Worm (Caenorhabditis elegans) whole organism, L4 larva: ENCODE measurements around the gene R03G8.3.

Experiments used
- D1046.2 ChIP-seq: fragments of 200-800 bp; sonication (Bioruptor generic); IDR thresholded peaks from 2 replicates; pipeline ENCODE4 v1.3.6; 2022; ENCODE audit warnings: missing genetic modification characterization, missing compliant biosample characterization
- F10B5.3 ChIP-seq: sonication (generic microtip); optimal IDR thresholded peaks from 2 replicates; lab custom pipeline; 2016; ENCODE audit warnings: mild to moderate bottlenecking, missing genetic modification characterization, missing compliant biosample characterization
- F44E2.7 ChIP-seq: fragments of 200-800 bp; sonication (Bioruptor generic); IDR thresholded peaks from 2 replicates; pipeline ENCODE4 v2.1.2; 2022; ENCODE audit warnings: missing genetic modification characterization, missing compliant biosample characterization
- F49E8.2 ChIP-seq: sonication (generic microtip); optimal IDR thresholded peaks from 2 replicates; lab custom pipeline; 2016; ENCODE audit warnings: missing compliant biosample characterization, mild to moderate bottlenecking, missing genetic modification characterization, borderline replicate concordance
- Y105C5A.15 ChIP-seq: fragments of 200-800 bp; sonication (Bioruptor generic); IDR thresholded peaks from 2 replicates; pipeline ENCODE4 v1.3.6; 2022; ENCODE audit warnings: missing genetic modification characterization, missing compliant biosample characterization
- Y48G9A.11 ChIP-seq: fragments of 200-800 bp; sonication (Bioruptor generic); IDR thresholded peaks from 2 replicates; pipeline ENCODE4 v1.3.6; 2022; ENCODE audit warnings: missing genetic modification reagents, missing genetic modification characterization, missing compliant biosample characterization
- ZK337.2 ChIP-seq: fragments of 200-800 bp; sonication (Bioruptor generic); IDR thresholded peaks from 2 replicates; pipeline ENCODE4 v1.3.6; 2022; ENCODE audit warnings: missing genetic modification reagents, missing genetic modification characterization, missing compliant biosample characterization
- ZK546.5 ChIP-seq, 2 experiments: sonication (generic microtip); optimal IDR thresholded peaks; 2 replicates each; lab custom pipeline; 2017; ENCODE audit warnings: missing biosample characterization in 2 of 2, missing genetic modification characterization in 2 of 2
- attf-4 ChIP-seq: sonication (generic microtip); optimal IDR thresholded peaks from 3 replicates; lab custom pipeline; 2017; ENCODE audit warnings: missing biosample characterization, missing genetic modification characterization
- ceh-20 ChIP-seq: fragments of 200-800 bp; sonication (Bioruptor generic); IDR thresholded peaks from 2 replicates; pipeline ENCODE4 v1.3.6; 2022; ENCODE audit warnings: missing genetic modification reagents, missing genetic modification characterization, missing compliant biosample characterization
- ceh-32 ChIP-seq: sonication (generic microtip); optimal IDR thresholded peaks from 2 replicates; lab custom pipeline; 2016; ENCODE audit warnings: mild to moderate bottlenecking, missing genetic modification characterization, missing compliant biosample characterization; ENCODE audit not compliant: poor library complexity
- ceh-44 ChIP-seq: fragments of 200-800 bp; sonication (Bioruptor generic); IDR thresholded peaks from 2 replicates; pipeline ENCODE4 v1.3.6; 2022; ENCODE audit warnings: missing genetic modification reagents, missing genetic modification characterization, missing compliant biosample characterization
- ceh-82 ChIP-seq: sonication (generic microtip); optimal IDR thresholded peaks from 2 replicates; lab custom pipeline; 2017; ENCODE audit warnings: missing biosample characterization, missing genetic modification characterization
- ctbp-1 ChIP-seq: fragments of 200-800 bp; sonication (Bioruptor generic); IDR thresholded peaks from 2 replicates; pipeline ENCODE4 v1.3.6; 2022; ENCODE audit warnings: missing genetic modification reagents, missing genetic modification characterization, missing compliant biosample characterization
- daf-16 ChIP-seq, 3 experiments: sonication (generic microtip); optimal IDR thresholded peaks; 2 replicates each; lab custom pipeline; 2016 to 2017; ENCODE audit warnings: missing genetic modification characterization in 3 of 3, missing genetic modification reagents in 3 of 3, mild to moderate bottlenecking in 2 of 3, missing compliant biosample characterization in 2 of 3, missing biosample characterization in 1 of 3, moderate library complexity in 1 of 3
- daf-19 ChIP-seq: fragments of 200-800 bp; sonication (Bioruptor generic); conservative IDR thresholded peaks from 2 replicates; pipeline ENCODE4 v1.3.6; 2022; ENCODE audit warnings: missing genetic modification characterization, missing compliant biosample characterization
- dmd-9 ChIP-seq: fragments of 200-800 bp; sonication (Bioruptor generic); IDR thresholded peaks from 2 replicates; pipeline ENCODE4 v1.3.6; 2022; ENCODE audit warnings: missing genetic modification reagents, missing genetic modification characterization, missing compliant biosample characterization
- dve-1 ChIP-seq: sonication (generic microtip); optimal IDR thresholded peaks from 2 replicates; lab custom pipeline; 2017; ENCODE audit warnings: antibody characterized with exemption, mild to moderate bottlenecking, missing genetic modification characterization, missing compliant biosample characterization; ENCODE audit not compliant: insufficient read depth
- fos-1 ChIP-seq: fragments of 150-350 bp; optimal IDR thresholded peaks from 2 replicates; lab custom pipeline; 2014; ENCODE audit warnings: missing biosample characterization, missing genetic modification characterization
- gei-8 ChIP-seq: fragments of 200-800 bp; sonication (Bioruptor generic); optimal IDR thresholded peaks from 2 replicates; lab custom pipeline; 2018; ENCODE audit warnings: mild to moderate bottlenecking, missing genetic modification characterization, missing compliant biosample characterization
- hmg-1.1 ChIP-seq: fragments of 200-800 bp; sonication (Bioruptor generic); IDR thresholded peaks from 2 replicates; pipeline ENCODE4 v1.3.6; 2022; ENCODE audit warnings: missing genetic modification reagents, missing genetic modification characterization, missing compliant biosample characterization
- lim-7 ChIP-seq: fragments of 200-800 bp; sonication (Bioruptor generic); IDR thresholded peaks from 2 replicates; pipeline ENCODE4 v1.3.6; 2022; ENCODE audit warnings: missing genetic modification characterization, missing compliant biosample characterization
- lin-15B ChIP-seq: fragments of 150-350 bp; sonication (generic microtip); optimal IDR thresholded peaks from 3 replicates; lab custom pipeline; 2014; ENCODE audit warnings: missing biosample characterization, missing genetic modification characterization
- lin-39 ChIP-seq: fragments of 150-350 bp; optimal IDR thresholded peaks from 2 replicates; lab custom pipeline; 2014; ENCODE audit warnings: missing biosample characterization, missing genetic modification reagents, missing genetic modification characterization
- lsy-2 ChIP-seq, 2 experiments: fragments of 150-350 bp in 1 of 2; sonication (generic microtip) in 1 of 2; optimal IDR thresholded peaks; 2 replicates each; lab custom pipeline; 2014 to 2017; ENCODE audit warnings: missing biosample characterization in 2 of 2, missing genetic modification characterization in 2 of 2
- madf-5 ChIP-seq, 2 experiments: fragments of 200-800 bp; sonication (Bioruptor generic); IDR thresholded peaks; 2 replicates each; pipeline ENCODE4 v1.3.6; 2022; ENCODE audit warnings: missing compliant biosample characterization in 2 of 2, missing genetic modification characterization in 2 of 2
- madf-9 ChIP-seq: fragments of 200-800 bp; sonication (Bioruptor generic); conservative IDR thresholded peaks from 2 replicates; pipeline ENCODE4 v1.3.6; 2022; ENCODE audit warnings: missing genetic modification reagents, missing genetic modification characterization, missing compliant biosample characterization
- mdl-1 ChIP-seq, 2 experiments: fragments of 150-350 bp in 1 of 2; sonication (generic microtip) in 1 of 2; optimal IDR thresholded peaks; 2 replicates each; lab custom pipeline; 2014 to 2017; ENCODE audit warnings: missing biosample characterization in 2 of 2, missing genetic modification characterization in 2 of 2
- nhr-10 ChIP-seq: fragments of 150-350 bp; optimal IDR thresholded peaks from 2 replicates; lab custom pipeline; 2014; ENCODE audit warnings: missing biosample characterization, missing genetic modification characterization
- nhr-111 ChIP-seq: fragments of 200-800 bp; sonication (Bioruptor generic); optimal IDR thresholded peaks from 2 replicates; lab custom pipeline; 2018; ENCODE audit warnings: mild to moderate bottlenecking, missing genetic modification characterization, missing compliant biosample characterization
- php-3 ChIP-seq: fragments of 200-800 bp; sonication (Bioruptor generic); IDR thresholded peaks from 2 replicates; pipeline ENCODE4 v1.3.6; 2022; ENCODE audit warnings: missing genetic modification reagents, missing genetic modification characterization, missing compliant biosample characterization
- rbr-2 ChIP-seq: sonication (generic microtip); optimal IDR thresholded peaks from 2 replicates; lab custom pipeline; 2016; ENCODE audit warnings: missing genotype, missing genetic modification characterization, missing compliant biosample characterization
- sdz-12 ChIP-seq: fragments of 200-800 bp; sonication (Bioruptor generic); optimal IDR thresholded peaks from 2 replicates; lab custom pipeline; 2018; ENCODE audit warnings: mild to moderate bottlenecking, missing genetic modification characterization, missing compliant biosample characterization
- set-16 ChIP-seq: fragments of 200-800 bp; sonication (Bioruptor generic); IDR thresholded peaks from 2 replicates; pipeline ENCODE4 v1.3.6; 2022; ENCODE audit warnings: missing genetic modification reagents, missing genetic modification characterization, missing compliant biosample characterization
- skn-1 ChIP-seq: fragments of 150-350 bp; optimal IDR thresholded peaks from 2 replicates; lab custom pipeline; 2014; ENCODE audit warnings: missing biosample characterization, missing genetic modification characterization
- spr-1 ChIP-seq: sonication (generic microtip); optimal IDR thresholded peaks from 2 replicates; lab custom pipeline; 2016; ENCODE audit warnings: mild to moderate bottlenecking, missing genetic modification characterization, missing compliant biosample characterization
- tag-97 ChIP-seq: fragments of 200-800 bp; sonication (Bioruptor generic); IDR thresholded peaks from 2 replicates; pipeline ENCODE4 v1.3.6; 2022; ENCODE audit warnings: missing genetic modification characterization, missing compliant biosample characterization
- tra-1 ChIP-seq: fragments of 200-800 bp; sonication (Bioruptor generic); IDR thresholded peaks from 2 replicates; pipeline ENCODE4 v1.3.6; 2022; ENCODE audit warnings: missing genetic modification reagents, missing genetic modification characterization, missing compliant biosample characterization
- unc-130 ChIP-seq: sonication (generic microtip); optimal IDR thresholded peaks from 2 replicates; lab custom pipeline; 2016; ENCODE audit warnings: missing genetic modification reagents, missing genetic modification characterization, missing compliant biosample characterization
- unc-39 ChIP-seq: sonication (generic microtip); optimal IDR thresholded peaks from 2 replicates; lab custom pipeline; 2017; ENCODE audit warnings: missing biosample characterization, missing genetic modification characterization
- vab-7 ChIP-seq: fragments of 200-800 bp; sonication (Bioruptor generic); IDR thresholded peaks from 2 replicates; pipeline ENCODE4 v1.3.6; 2022; ENCODE audit warnings: missing genetic modification reagents, missing genetic modification characterization, missing compliant biosample characterization
- zag-1 ChIP-seq: fragments of 150-350 bp; optimal IDR thresholded peaks from 2 replicates; lab custom pipeline; 2014; ENCODE audit warnings: missing biosample characterization, missing genetic modification characterization
- zfp-3 ChIP-seq: fragments of 200-800 bp; sonication (Bioruptor generic); conservative IDR thresholded peaks from 2 replicates; pipeline ENCODE4 v1.3.6; 2022; ENCODE audit warnings: missing genetic modification reagents, missing genetic modification characterization, missing compliant biosample characterization
- zip-11 ChIP-seq: fragments of 200-800 bp; sonication (Bioruptor generic); IDR thresholded peaks from 2 replicates; pipeline ENCODE4 v1.3.6; 2022; ENCODE audit warnings: missing genetic modification characterization, missing compliant biosample characterization
- ztf-11 ChIP-seq: fragments of 150-350 bp; optimal IDR thresholded peaks from 2 replicates; lab custom pipeline; 2014; ENCODE audit warnings: missing biosample characterization, missing genetic modification characterization
- ztf-7 ChIP-seq: fragments of 150-350 bp; optimal IDR thresholded peaks from 2 replicates; lab custom pipeline; 2014; ENCODE audit warnings: missing biosample characterization, missing genetic modification characterization

R03G8.3 gene

ce11 chrX:13074373-13074772, 16.4 kb upstream of the R03G8.3 start, which contains the start of gene ceh-28:
Gene ceh-28 (plus strand): TSS chrX:13074673.
- TF ChIP-seq ztf-7: no peak
- no peak for TF ChIP-seq unc-39 (tag; lab: Kevin White, UChicago)
- no peak for TF ChIP-seq ceh-44 (GFP tag; lab: Robert Waterston, UW)
- TF ChIP-seq lim-7: no peak
- no peak for TF ChIP-seq daf-19
- TF ChIP-seq madf-9: no peak
- TF ChIP-seq spr-1: no peak
- no peak for TF ChIP-seq D1046.2 (GFP tag; lab: Robert Waterston, UW)
- TF ChIP-seq lin-39 (tag; lab: Kevin White, UChicago): no peak
- TF ChIP-seq unc-130 (GFP tag; lab: Kevin White, UChicago): no peak
- no peak for TF ChIP-seq ceh-82 (tag; lab: Kevin White, UChicago)

ce11 chrX:13077872-13078271, 12.9 kb upstream of the R03G8.3 start, which contains the start of gene K03A11.4:
Gene K03A11.4 (plus strand): TSS chrX:13078172.
- TF ChIP-seq ceh-44 (GFP tag; lab: Robert Waterston, UW) (no peak), ctbp-1 (GFP tag; lab: Robert Waterston, UW) (no peak), ztf-11 (tag; lab: Kevin White, UChicago) (no peak), dmd-9 (GFP tag; lab: Robert Waterston, UW) (no peak), ZK337.2 (no peak), F44E2.7 (GFP tag; lab: Robert Waterston, UW) (no peak), fos-1 (tag; lab: Kevin White, UChicago) (no peak), lin-15B (tag; lab: Kevin White, UChicago) (no peak), gei-8 (GFP tag; lab: Kevin White, UChicago) (no peak), daf-19 (no peak), mdl-1 (tag; optimal IDR thresholded peaks at IDR 0.05; lab: Kevin White, UChicago) (no peak), attf-4 (no peak), F49E8.2 (tag; lab: Kevin White, UChicago) (no peak), zip-11 (GFP tag; lab: Robert Waterston, UW) (no peak), daf-16 (GFP tag; optimal IDR thresholded peaks at IDR 0.05; lab: Kevin White, UChicago) (no peak), daf-16 (tag; optimal IDR thresholded peaks at IDR 0.05; lab: Kevin White, UChicago) (no peak), lsy-2 (tag; optimal IDR thresholded peaks at IDR 0.05; lab: Kevin White, UChicago) (no peak), ceh-20 (GFP tag; lab: Robert Waterston, UW) (no peak), zfp-3 (GFP tag; lab: Robert Waterston, UW) (no peak), tra-1 (GFP tag; lab: Robert Waterston, UW) (no peak), Y105C5A.15 (no peak)
- TF ChIP-seq, all 104 proteins: peak for 0

ce11 chrX:13082326-13082725, 8.4 kb upstream of the R03G8.3 start, which contains the start of gene str-10:
Gene str-10 (plus strand): TSS chrX:13082626.
- TF ChIP-seq tag-97 (GFP tag; lab: Robert Waterston, UW) (no peak), hmg-1.1 (GFP tag; lab: Robert Waterston, UW) (no peak), daf-19 (no peak), set-16 (no peak), sdz-12 (GFP tag; lab: Kevin White, UChicago) (no peak), vab-7 (GFP tag; lab: Robert Waterston, UW) (no peak), zag-1 (tag; lab: Kevin White, UChicago) (no peak), nhr-10 (tag; lab: Kevin White, UChicago) (no peak)
- TF ChIP-seq, all 104 proteins: peak for 0

DNA sequence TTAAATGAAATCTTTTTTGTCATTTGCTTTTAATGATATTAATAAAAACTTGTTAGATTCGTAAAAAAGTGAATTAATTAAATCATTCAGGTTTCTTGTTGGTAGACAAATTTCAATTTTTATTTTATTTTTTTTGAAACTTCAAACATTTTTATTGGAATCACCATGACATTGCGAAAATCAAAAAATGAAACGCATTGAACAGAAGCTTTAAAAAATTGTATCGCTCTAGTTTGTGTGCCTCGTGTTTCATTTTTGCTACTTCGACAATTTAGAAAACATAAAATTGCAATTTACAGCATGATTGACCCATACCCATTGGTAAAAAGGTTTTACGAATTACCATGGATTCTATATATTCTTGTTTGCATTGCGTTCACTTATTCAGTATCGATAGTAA, 6.5 kb upstream of the R03G8.3 start, which contains the start of gene R03G8.1:
Gene R03G8.1, plus strand, starts transcription at position 301 of the 400 bp plus-strand sequence.
- TF ChIP-seq zfp-3 (GFP tag; lab: Robert Waterston, UW) (no peak), lsy-2 (tag; optimal IDR thresholded peaks at IDR 0.05; lab: Kevin White, UChicago) (no peak), F10B5.3 (tag; lab: Kevin White, UChicago) (no peak), lim-7 (no peak), madf-5 (GFP tag; IDR thresholded peaks at IDR 0.05; lab: Robert Waterston, UW) (no peak), rbr-2 (tag; lab: Kevin White, UChicago) (no peak), ceh-32 (tag; lab: Kevin White, UChicago) (no peak), php-3 (GFP tag; lab: Robert Waterston, UW) (no peak), gei-8 (GFP tag; lab: Kevin White, UChicago) (no peak), dmd-9 (GFP tag; lab: Robert Waterston, UW) (no peak), ceh-20 (GFP tag; lab: Robert Waterston, UW) (no peak), madf-9 (no peak), dve-1 (no peak), skn-1 (tag; lab: Kevin White, UChicago) (no peak), ZK546.5 (tag; optimal IDR thresholded peaks at IDR 0.05; lab: Kevin White, UChicago) (no peak), Y48G9A.11 (GFP tag; lab: Robert Waterston, UW) (no peak), nhr-111 (GFP tag; lab: Kevin White, UChicago) (no peak)
